Worm (Caenorhabditis elegans): ENCODE measurements around the gene T04C12.8.
A peak's percentile ranks its signal among the peaks of the same experiment; 100 is the strongest.

T04C12.8 gene

DNA sequence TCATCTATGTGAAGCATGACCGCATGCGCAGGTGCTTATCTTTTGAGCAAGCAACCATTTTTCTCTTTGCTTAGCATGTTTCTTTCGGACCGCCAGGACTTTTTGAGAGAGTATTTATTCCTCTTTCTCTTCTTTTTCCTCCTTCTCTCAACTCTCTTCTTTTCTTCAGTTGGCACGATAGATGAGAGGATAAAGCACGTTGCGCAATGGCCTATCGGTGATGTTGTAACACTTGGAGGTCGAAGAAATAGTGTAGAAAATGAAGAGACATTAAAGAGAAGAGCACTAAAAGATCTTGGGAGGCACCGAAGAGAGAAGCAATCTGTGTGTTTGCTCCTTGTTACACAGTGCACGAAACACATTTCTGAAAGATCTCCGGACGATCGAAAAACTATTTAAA, 14.5 kb upstream of the T04C12.8 start (continued):
- TF ChIP-seq lin-39 (tag; optimal IDR thresholded peaks at IDR 0.05) (no peak), egl-13 (tag; optimal IDR thresholded peaks at IDR 0.05) (no peak), C34B4.2 (tag; optimal IDR thresholded peaks at IDR 0.05) (no peak), Y116A8C.19 (tag; optimal IDR thresholded peaks at IDR 0.05; ENCODE audit: borderline replicate concordance) (no peak), vab-15 (tag; optimal IDR thresholded peaks at IDR 0.05) (no peak), skn-1 (tag; optimal IDR thresholded peaks at IDR 0.05) (no peak), sptf-1 (tag; optimal IDR thresholded peaks at IDR 0.05) (no peak), ztf-4 (tag; optimal IDR thresholded peaks at IDR 0.05) (no peak), nhr-47 (tag; optimal IDR thresholded peaks at IDR 0.05) (peak; percentile 23), pqm-1 (tag; optimal IDR thresholded peaks at IDR 0.05) (no peak), ceh-88 (GFP tag; IDR thresholded peaks at IDR 0.05) (no peak), dpl-1 (GFP tag; optimal IDR thresholded peaks at IDR 0.05) (peak in 1 of 3 experiments; percentile 27), nhr-11 (tag; optimal IDR thresholded peaks at IDR 0.05) (no peak), snu-23 (GFP tag; optimal IDR thresholded peaks at IDR 0.05) (peak; percentile 64), tlp-1 (tag; optimal IDR thresholded peaks at IDR 0.05) (no peak), irx-1 (tag; optimal IDR thresholded peaks at IDR 0.05) (peak; percentile 35), zip-4 (GFP tag; optimal IDR thresholded peaks at IDR 0.05) (no peak), hlh-4 (tag; optimal IDR thresholded peaks at IDR 0.05) (no peak), lir-3 (tag; optimal IDR thresholded peaks at IDR 0.05; ENCODE audit: poor library complexity) (no peak), tbx-2 (tag; optimal IDR thresholded peaks at IDR 0.05) (peak; percentile 67), xbp-1 (tag; optimal IDR thresholded peaks at IDR 0.05) (peak; percentile 20), pag-3 (tag; optimal IDR thresholded peaks at IDR 0.05; ENCODE audit: borderline replicate concordance, insufficient read depth) (peak; percentile 88), mef-2 (tag; optimal IDR thresholded peaks at IDR 0.05) (no peak), F16B12.6 (tag; optimal IDR thresholded peaks at IDR 0.05) (no peak), fkh-8 (tag; optimal IDR thresholded peaks at IDR 0.05) (no peak), sup-37 (GFP tag; optimal IDR thresholded peaks at IDR 0.05) (peak; percentile 28), hpl-2 (GFP tag; optimal IDR thresholded peaks at IDR 0.05) (no peak), mdl-1 (tag; optimal IDR thresholded peaks at IDR 0.05) (peak in 1 of 2 experiments; percentile 70), ztf-11 (tag; optimal IDR thresholded peaks at IDR 0.05) (no peak), unc-86 (tag; optimal IDR thresholded peaks at IDR 0.05) (no peak), nhr-85 (tag) (no peak), unc-130 (tag; optimal IDR thresholded peaks at IDR 0.05) (no peak), zag-1 (tag; optimal IDR thresholded peaks at IDR 0.05) (no peak), unc-62 (GFP tag; optimal IDR thresholded peaks at IDR 0.05) (no peak), nhr-19 (GFP tag; conservative IDR thresholded peaks at IDR 0.05) (peak; percentile 67), unc-30 (tag; optimal IDR thresholded peaks at IDR 0.05) (no peak), lin-35 (GFP tag; optimal IDR thresholded peaks at IDR 0.05) (peak in 1 of 2 experiments; percentile 10), grh-1 (GFP tag; IDR thresholded peaks at IDR 0.05) (no peak), aha-1 (tag; optimal IDR thresholded peaks at IDR 0.05) (no peak), lin-15B (tag; optimal IDR thresholded peaks at IDR 0.05) (no peak), efl-3 (GFP tag; optimal IDR thresholded peaks at IDR 0.05) (no peak), isw-1 (GFP tag; IDR thresholded peaks at IDR 0.05) (no peak), dsc-1 (tag; optimal IDR thresholded peaks at IDR 0.05) (peak; percentile 79)

- no peak for TF ChIP-seq ces-1 (GFP tag; optimal IDR thresholded peaks at IDR 0.05)
Observed at ce11 chrV:11082964-11083363, 13.8 kb upstream of the T04C12.8 start.

All from whole organism, L1 larva.